Worm (Caenorhabditis elegans) whole organism, L4/young adult: Measurements from ENCODE around the gene W01C8.5.

Experiments used
- W03F9.2 ChIP-seq: fragments of 150-350 bp; optimal IDR thresholded peaks from 2 replicates; lab custom pipeline; 2014; ENCODE audit warnings: missing biosample characterization, missing genetic modification characterization
- dao-5 ChIP-seq: sonication (generic microtip); optimal IDR thresholded peaks from 2 replicates; lab custom pipeline; 2016; ENCODE audit warnings: missing genotype, missing genetic modification characterization, moderate library complexity, missing compliant biosample characterization
- him-1 ChIP-seq: sonication (generic microtip); optimal IDR thresholded peaks from 2 replicates; lab custom pipeline; 2016; ENCODE audit warnings: missing genotype, missing genetic modification reagents, missing genetic modification characterization, missing compliant biosample characterization

DNA sequence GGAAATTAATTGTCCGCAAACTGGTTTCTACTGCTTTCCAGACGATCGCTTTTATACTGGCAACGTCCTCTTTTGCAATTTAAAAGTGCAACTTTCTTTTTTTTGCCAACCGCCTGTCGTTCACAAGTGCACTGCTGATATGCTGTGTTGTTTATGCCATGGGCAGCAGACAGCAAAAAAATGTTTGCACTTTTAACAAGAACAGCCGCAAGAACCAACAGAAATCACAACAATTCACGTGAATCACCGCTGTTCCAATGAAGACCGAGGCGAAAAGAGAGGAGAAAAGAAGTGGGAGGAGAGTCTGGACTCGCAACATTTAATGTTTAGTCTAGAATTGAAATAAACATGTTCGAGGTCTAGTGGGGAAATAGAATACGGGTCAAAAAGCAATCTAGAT lies 43.3 kb downstream of the W01C8.5 start, which contains the start of gene T22B7.7:
- TF ChIP-seq W03F9.2 (tag; lab: Kevin White, UChicago): no peak
- no peak for TF ChIP-seq him-1 (tag; lab: Kevin White, UChicago)
- TF ChIP-seq dao-5 (tag; lab: Kevin White, UChicago): no peak
